Worm (Caenorhabditis elegans): ENCODE results near the gene lgc-57.

lgc-57 gene

ce11 chrII:10714262-10714933 is 19.6 kb downstream of the lgc-57 start, which contains the start of the genes dph-2 and C09G5.7:
dph-2 (minus strand) TSS chrII:10714297.
C09G5.7 (plus strand) TSS chrII:10714883.
- TF ChIP-seq T22C8.4 (GFP tag; IDR thresholded peaks at IDR 0.05): no peak
- no peak for TF ChIP-seq med-1 (GFP tag; optimal IDR thresholded peaks at IDR 0.05; ENCODE audit: insufficient read depth)
- no peak for TF ChIP-seq ref-1 (GFP tag; conservative IDR thresholded peaks at IDR 0.05)
- no peak for TF ChIP-seq cog-1 (tag; optimal IDR thresholded peaks at IDR 0.05)

- TF ChIP-seq T22C8.4 (GFP tag; IDR thresholded peaks at IDR 0.05): no peak
These were observed 22.3 kb downstream of the lgc-57 start, which contains the start of gene C09G5.13 for ce11 chrII:10717124-10717523. C09G5.13 (plus strand) TSS chrII:10717424.

- no peak for TF ChIP-seq flt-1 (GFP tag; IDR thresholded peaks at IDR 0.05)
- TF ChIP-seq cog-1 (tag; optimal IDR thresholded peaks at IDR 0.05): no peak
- no peak for TF ChIP-seq T22C8.4 (GFP tag; IDR thresholded peaks at IDR 0.05)
- TF ChIP-seq tab-1 (GFP tag; IDR thresholded peaks at IDR 0.05): no peak
- no peak for TF ChIP-seq ztf-23 (GFP tag; IDR thresholded peaks at IDR 0.05)
- no peak for TF ChIP-seq klf-2 (GFP tag; conservative IDR thresholded peaks at IDR 0.05)
- no peak for TF ChIP-seq ztf-29 (GFP tag; IDR thresholded peaks at IDR 0.05)
- TF ChIP-seq ref-1 (GFP tag; conservative IDR thresholded peaks at IDR 0.05): no peak
- no peak for TF ChIP-seq med-1 (GFP tag; optimal IDR thresholded peaks at IDR 0.05; ENCODE audit: insufficient read depth)
These were observed 25.1 kb downstream of the lgc-57 start, which contains the start of gene mks-5 for ce11 chrII:10719931-10720330. mks-5 (plus strand) TSS chrII:10720231.

ce11 chrII:10723069-10723468 is 28.3 kb downstream of the lgc-57 start, which contains the start of gene C09G5.14:
C09G5.14 (minus strand) TSS chrII:10723169.
- no peak for TF ChIP-seq cog-1 (tag; optimal IDR thresholded peaks at IDR 0.05)
- TF ChIP-seq ztf-23 (GFP tag; IDR thresholded peaks at IDR 0.05): no peak
- TF ChIP-seq klf-2 (GFP tag; conservative IDR thresholded peaks at IDR 0.05): no peak
- no peak for TF ChIP-seq med-1 (GFP tag; optimal IDR thresholded peaks at IDR 0.05; ENCODE audit: insufficient read depth)
- TF ChIP-seq T22C8.4 (GFP tag; IDR thresholded peaks at IDR 0.05): no peak
- no peak for TF ChIP-seq ref-1 (GFP tag; conservative IDR thresholded peaks at IDR 0.05)
- TF ChIP-seq tab-1 (GFP tag; IDR thresholded peaks at IDR 0.05): no peak
- no peak for TF ChIP-seq ztf-29 (GFP tag; IDR thresholded peaks at IDR 0.05)
- no peak for TF ChIP-seq flt-1 (GFP tag; IDR thresholded peaks at IDR 0.05)

ce11 chrII:10730702-10731101 is 35.9 kb downstream of the lgc-57 start:
- TF ChIP-seq cog-1 (tag; optimal IDR thresholded peaks at IDR 0.05) (no peak), ztf-23 (GFP tag; IDR thresholded peaks at IDR 0.05) (no peak), tab-1 (GFP tag; IDR thresholded peaks at IDR 0.05) (no peak), T22C8.4 (GFP tag; IDR thresholded peaks at IDR 0.05) (no peak), klf-2 (GFP tag; conservative IDR thresholded peaks at IDR 0.05) (no peak), ztf-29 (GFP tag; IDR thresholded peaks at IDR 0.05) (no peak), med-1 (GFP tag; optimal IDR thresholded peaks at IDR 0.05; ENCODE audit: insufficient read depth) (no peak), flt-1 (GFP tag; IDR thresholded peaks at IDR 0.05) (no peak), ref-1 (GFP tag; conservative IDR thresholded peaks at IDR 0.05) (no peak)

- no peak for TF ChIP-seq flt-1 (GFP tag; IDR thresholded peaks at IDR 0.05)
- no peak for TF ChIP-seq tab-1 (GFP tag; IDR thresholded peaks at IDR 0.05)
- TF ChIP-seq ztf-23 (GFP tag; IDR thresholded peaks at IDR 0.05): no peak
- no peak for TF ChIP-seq cog-1 (tag; optimal IDR thresholded peaks at IDR 0.05)
- no peak for TF ChIP-seq T22C8.4 (GFP tag; IDR thresholded peaks at IDR 0.05)
These were observed 36.7 kb downstream of the lgc-57 start, which contains the start of gene glb-12 for ce11 chrII:10731552-10731951. glb-12 (minus strand) TSS chrII:10731652.

- TF ChIP-seq med-1 (GFP tag; optimal IDR thresholded peaks at IDR 0.05; ENCODE audit: insufficient read depth): no peak
- TF ChIP-seq klf-2 (GFP tag; conservative IDR thresholded peaks at IDR 0.05): no peak
- TF ChIP-seq ztf-29 (GFP tag; IDR thresholded peaks at IDR 0.05): no peak
- no peak for TF ChIP-seq ztf-23 (GFP tag; IDR thresholded peaks at IDR 0.05)
- no peak for TF ChIP-seq tab-1 (GFP tag; IDR thresholded peaks at IDR 0.05)
- TF ChIP-seq ref-1 (GFP tag; conservative IDR thresholded peaks at IDR 0.05): no peak
- no peak for TF ChIP-seq flt-1 (GFP tag; IDR thresholded peaks at IDR 0.05)
- TF ChIP-seq T22C8.4 (GFP tag; IDR thresholded peaks at IDR 0.05): no peak
- TF ChIP-seq cog-1 (tag; optimal IDR thresholded peaks at IDR 0.05): no peak
These were observed 42.2 kb downstream of the lgc-57 start, which contains the start of gene C52A11.3 for ce11 chrII:10737059-10737458. C52A11.3 (plus strand) TSS chrII:10737359.

- TF ChIP-seq klf-2 (GFP tag; conservative IDR thresholded peaks at IDR 0.05) (no peak), flt-1 (GFP tag; IDR thresholded peaks at IDR 0.05) (no peak), cog-1 (tag; optimal IDR thresholded peaks at IDR 0.05) (no peak), ztf-29 (GFP tag; IDR thresholded peaks at IDR 0.05) (no peak)
These were observed 50.0 kb downstream of the lgc-57 start for ce11 chrII:10744801-10745200.

All from whole organism, midembryonic.